Worm (Caenorhabditis elegans): ENCODE measurements around the gene C18G1.1.

- no peak for TF ChIP-seq unc-62 (GFP tag; optimal IDR thresholded peaks at IDR 0.05)
- no peak for TF ChIP-seq ama-1 (optimal IDR thresholded peaks at IDR 0.05)
- no peak for TF ChIP-seq elt-2 (tag; optimal IDR thresholded peaks at IDR 0.05)
- TF ChIP-seq blmp-1 (tag; optimal IDR thresholded peaks at IDR 0.05), result no peak
- TF ChIP-seq irx-1 (tag; optimal IDR thresholded peaks at IDR 0.05), result no peak
- no peak for TF ChIP-seq lsy-2 (tag; optimal IDR thresholded peaks at IDR 0.05)
- TF ChIP-seq egl-27 (tag; optimal IDR thresholded peaks at IDR 0.05), result no peak
- no peak for TF ChIP-seq dpl-1 (GFP tag; optimal IDR thresholded peaks at IDR 0.05)
- no peak for TF ChIP-seq ztf-11 (tag; optimal IDR thresholded peaks at IDR 0.05)
- TF ChIP-seq nhr-28 (tag; optimal IDR thresholded peaks at IDR 0.05), result no peak
- TF ChIP-seq nhr-237 (tag; optimal IDR thresholded peaks at IDR 0.05), result no peak
- no peak for TF ChIP-seq nhr-11 (tag; optimal IDR thresholded peaks at IDR 0.05)
- no peak for TF ChIP-seq elt-3 (tag; optimal IDR thresholded peaks at IDR 0.05)
- no peak for TF ChIP-seq tbx-2 (tag; optimal IDR thresholded peaks at IDR 0.05)
Measured at ce11 chrV:4813825-4814224, 36.1 kb downstream of the C18G1.1 start.
